Fruit fly (Drosophila melanogaster) whole organism, wandering third instar larva: ENCODE data around the gene CG5986.

Experiments
- Abd-B ChIP-seq: fragments of >200 bp; optimal IDR thresholded peaks from 2 replicates; lab custom pipeline; 2017; ENCODE audit warnings: missing biosample characterization, missing genetic modification characterization
- CG32264 ChIP-seq: fragments of 200-800 bp; sonication (Bioruptor generic); optimal IDR thresholded peaks from 2 replicates; lab custom pipeline; 2016; ENCODE audit warnings: missing biosample characterization, missing genetic modification characterization
- GATAd ChIP-seq: sonication (Bioruptor generic); optimal IDR thresholded peaks from 2 replicates; lab custom pipeline; 2016; ENCODE audit warnings: missing biosample characterization, missing genetic modification characterization
- Hr78 ChIP-seq: fragments of >200 bp; optimal IDR thresholded peaks from 2 replicates; lab custom pipeline; 2017; ENCODE audit warnings: missing biosample characterization, missing genetic modification characterization
- Myc ChIP-seq: fragments of >200 bp; optimal IDR thresholded peaks from 2 replicates; lab custom pipeline; 2017
- OdsH ChIP-seq: fragments of 200-800 bp; sonication (Bioruptor generic); optimal IDR thresholded peaks from 2 replicates; lab custom pipeline; 2016; ENCODE audit warnings: missing biosample characterization, mild to moderate bottlenecking, missing genetic modification characterization
- br ChIP-seq: fragments of 200-800 bp; sonication (Bioruptor generic); optimal IDR thresholded peaks from 2 replicates; lab custom pipeline; 2016; ENCODE audit warnings: missing biosample characterization, missing genetic modification characterization
- dmrt93B ChIP-seq: fragments of 200-800 bp; sonication (Bioruptor generic); optimal IDR thresholded peaks from 2 replicates; lab custom pipeline; 2018; ENCODE audit warnings: missing biosample characterization, mild to moderate bottlenecking, missing genetic modification characterization
- pan ChIP-seq: fragments of >200 bp; optimal IDR thresholded peaks from 2 replicates; lab custom pipeline; 2017
- psq ChIP-seq: fragments of 200-800 bp; sonication (Bioruptor generic); optimal IDR thresholded peaks from 3 replicates; lab custom pipeline; 2017; ENCODE audit warnings: missing biosample characterization, mild to moderate bottlenecking, missing genetic modification characterization, moderate library complexity

- TF ChIP-seq br (GFP tag; lab: Kevin White, UChicago), result no peak
- no peak for TF ChIP-seq OdsH (GFP tag; lab: Kevin White, UChicago)
- no peak for TF ChIP-seq Myc
- no peak for TF ChIP-seq CG32264 (GFP tag; lab: Kevin White, UChicago)
- TF ChIP-seq dmrt93B (GFP tag; lab: Kevin White, UChicago), result no peak
- no peak for TF ChIP-seq GATAd (GFP tag; lab: Kevin White, UChicago)
- TF ChIP-seq pan (lab: Kevin White, UChicago), result no peak
- TF ChIP-seq psq (GFP tag; lab: Kevin White, UChicago), result no peak
- TF ChIP-seq Abd-B (GFP tag; lab: Kevin White, UChicago), result no peak
- no peak for TF ChIP-seq Hr78
Measured at dm6 chr3R:24084975-24085374, 37.4 kb downstream of the CG5986 start.
